Fruit fly (Drosophila melanogaster): ENCODE data around the gene CG45071.

DNA sequence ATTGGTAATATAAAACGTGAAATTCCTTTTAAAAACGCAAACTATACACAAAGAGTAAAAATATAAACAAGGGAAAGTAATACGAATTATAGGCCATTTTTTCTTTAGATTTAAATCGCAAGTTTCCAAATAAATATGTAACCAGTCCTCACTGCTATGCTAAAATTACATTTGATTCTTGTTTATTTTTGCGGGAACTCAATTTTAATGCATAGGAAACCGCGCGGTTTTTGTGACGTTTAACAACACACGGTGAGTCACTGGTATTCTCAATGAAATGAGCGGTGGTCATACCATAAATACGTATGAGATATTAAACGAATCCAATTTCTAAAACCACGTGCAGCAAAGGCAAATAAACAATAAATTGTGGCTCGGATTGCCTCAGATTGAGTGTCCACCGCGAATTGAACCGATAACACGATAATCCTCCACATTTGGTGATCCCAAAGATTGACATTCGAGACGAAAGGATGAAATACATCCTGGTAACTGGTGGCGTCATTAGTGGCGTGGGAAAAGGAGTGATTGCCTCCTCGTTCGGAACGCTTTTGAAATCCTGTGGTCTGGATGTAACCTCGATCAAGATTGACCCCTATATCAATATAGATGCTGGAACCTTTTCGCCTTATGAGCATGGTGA, 7.7 kb upstream of the CG45071 start, which contains the start of gene Ctps:
- peak; percentile 6 for TF ChIP-seq pdm3 (GFP tag; optimal IDR thresholded peaks at IDR 0.05)
- TF ChIP-seq fd85E (GFP tag; optimal IDR thresholded peaks at IDR 0.05) = no peak
- no peak for TF ChIP-seq CG4318 (GFP tag; optimal IDR thresholded peaks at IDR 0.05)
- no peak for TF ChIP-seq CG6163 (GFP tag; IDR thresholded peaks at IDR 0.05)
- peak; percentile 29 for TF ChIP-seq CG10631 (GFP tag; optimal IDR thresholded peaks at IDR 0.05)
- no peak for TF ChIP-seq spab (GFP tag; optimal IDR thresholded peaks at IDR 0.05)

Measured in whole organism, prepupa.